Worm (Caenorhabditis elegans) whole organism, L3 larva: Measurements from ENCODE around the gene srh-28.

Experiments
- R02D3.7 ChIP-seq: fragments of 150-350 bp; optimal IDR thresholded peaks from 2 replicates; lab custom pipeline; 2014; ENCODE audit warnings: missing biosample characterization, missing genetic modification characterization
- ZK546.5 ChIP-seq: sonication (generic microtip); optimal IDR thresholded peaks from 2 replicates; lab custom pipeline; 2017; ENCODE audit warnings: missing biosample characterization, missing genetic modification characterization
- aly-2 ChIP-seq: fragments of 150-350 bp; optimal IDR thresholded peaks from 2 replicates; lab custom pipeline; 2014; ENCODE audit warnings: missing biosample characterization, missing genetic modification characterization
- ama-1 ChIP-seq: fragments of 150-350 bp; optimal IDR thresholded peaks from 2 replicates; lab custom pipeline; 2018
- ceh-16 ChIP-seq: sonication (generic microtip); optimal IDR thresholded peaks from 2 replicates; lab custom pipeline; 2017; ENCODE audit warnings: missing biosample characterization, missing genetic modification characterization
- ceh-28 ChIP-seq: fragments of 150-350 bp; optimal IDR thresholded peaks from 2 replicates; lab custom pipeline; 2014; ENCODE audit warnings: missing biosample characterization, missing genetic modification reagents, missing genetic modification characterization
- ceh-82 ChIP-seq: fragments of 150-350 bp; optimal IDR thresholded peaks from 2 replicates; lab custom pipeline; 2014; ENCODE audit warnings: missing biosample characterization, missing genetic modification characterization
- daf-12 ChIP-seq: fragments of 150-350 bp; optimal IDR thresholded peaks from 2 replicates; lab custom pipeline; 2014; ENCODE audit warnings: missing biosample characterization, missing genetic modification reagents, missing genetic modification characterization
- egl-27 ChIP-seq: sonication (generic microtip); optimal IDR thresholded peaks from 4 replicates; lab custom pipeline; 2017; ENCODE audit warnings: missing biosample characterization, missing genetic modification reagents, missing genetic modification characterization
- elt-1 ChIP-seq: fragments of 150-350 bp; optimal IDR thresholded peaks from 2 replicates; lab custom pipeline; 2014; ENCODE audit warnings: missing biosample characterization, missing genetic modification characterization
- elt-2 ChIP-seq: sonication (generic microtip); optimal IDR thresholded peaks from 2 replicates; lab custom pipeline; 2016; ENCODE audit warnings: missing genetic modification reagents, mild to moderate bottlenecking, missing genetic modification characterization, missing compliant biosample characterization
- elt-3 ChIP-seq, 3 experiments: fragments of 150-350 bp in 1 of 3; sonication (generic microtip) in 2 of 3; optimal IDR thresholded peaks; 2 replicates in 2 of 3; 4 replicates in 1 of 3; lab custom pipeline; 2014 to 2017; ENCODE audit warnings: missing biosample characterization in 3 of 3, missing genetic modification characterization in 3 of 3
- eor-1 ChIP-seq, 2 experiments: fragments of 150-350 bp; optimal IDR thresholded peaks; 2 replicates each; lab custom pipeline; 2014 to 2018; ENCODE audit warnings: missing biosample characterization in 2 of 2, missing genetic modification characterization in 2 of 2
- fkh-10 ChIP-seq: sonication (generic microtip); optimal IDR thresholded peaks from 2 replicates; lab custom pipeline; 2017; ENCODE audit warnings: missing biosample characterization, missing genetic modification reagents, missing genetic modification characterization
- fos-1 ChIP-seq: fragments of 150-350 bp; optimal IDR thresholded peaks from 2 replicates; lab custom pipeline; 2014; ENCODE audit warnings: missing biosample characterization, missing genetic modification characterization
- hmg-11 ChIP-seq: sonication (generic microtip); optimal IDR thresholded peaks from 2 replicates; lab custom pipeline; 2016; ENCODE audit warnings: missing genetic modification characterization, missing compliant biosample characterization
- jun-1 ChIP-seq: fragments of 150-350 bp; optimal IDR thresholded peaks from 2 replicates; lab custom pipeline; 2014; ENCODE audit warnings: missing biosample characterization, missing genetic modification reagents, missing genetic modification characterization
- lin-15B ChIP-seq: fragments of 150-350 bp; optimal IDR thresholded peaks from 2 replicates; lab custom pipeline; 2014; ENCODE audit warnings: missing biosample characterization, missing genetic modification characterization
- lin-39 ChIP-seq: fragments of 150-350 bp; optimal IDR thresholded peaks from 2 replicates; lab custom pipeline; 2018; ENCODE audit warnings: missing biosample characterization, missing genetic modification reagents, missing genetic modification characterization
- mdl-1 ChIP-seq: fragments of 150-350 bp; optimal IDR thresholded peaks from 2 replicates; lab custom pipeline; 2014; ENCODE audit warnings: missing biosample characterization, missing genetic modification characterization
- mml-1 ChIP-seq: fragments of 150-350 bp; sonication (generic microtip); optimal IDR thresholded peaks from 3 replicates; lab custom pipeline; 2014; ENCODE audit warnings: missing biosample characterization, missing genetic modification characterization
- nhr-11 ChIP-seq: fragments of 150-350 bp; optimal IDR thresholded peaks from 2 replicates; lab custom pipeline; 2014; ENCODE audit warnings: missing biosample characterization, missing genetic modification characterization
- nhr-12 ChIP-seq: fragments of 150-350 bp; optimal IDR thresholded peaks from 2 replicates; lab custom pipeline; 2014; ENCODE audit warnings: missing biosample characterization, missing genetic modification characterization
- nhr-237 ChIP-seq: fragments of 150-350 bp; optimal IDR thresholded peaks from 2 replicates; lab custom pipeline; 2014; ENCODE audit warnings: missing biosample characterization, missing genetic modification characterization
- nhr-25 ChIP-seq: sonication (generic microtip); optimal IDR thresholded peaks from 2 replicates; lab custom pipeline; 2017; ENCODE audit warnings: missing biosample characterization, missing genetic modification characterization
- nhr-28 ChIP-seq: fragments of 150-350 bp; optimal IDR thresholded peaks from 2 replicates; lab custom pipeline; 2014; ENCODE audit warnings: missing biosample characterization, missing genetic modification characterization
- nhr-43 ChIP-seq: sonication (generic microtip); optimal IDR thresholded peaks from 2 replicates; lab custom pipeline; 2016; ENCODE audit warnings: mild to moderate bottlenecking, missing genetic modification characterization, missing compliant biosample characterization; ENCODE audit not compliant: poor library complexity, severe bottlenecking
- nhr-67 ChIP-seq: fragments of 150-350 bp; optimal IDR thresholded peaks from 2 replicates; lab custom pipeline; 2014; ENCODE audit warnings: missing biosample characterization, missing genetic modification characterization
- nhr-77 ChIP-seq: fragments of 150-350 bp; optimal IDR thresholded peaks from 2 replicates; lab custom pipeline; 2014; ENCODE audit warnings: missing biosample characterization, missing genetic modification characterization
- pha-4 ChIP-seq: fragments of 150-350 bp; optimal IDR thresholded peaks from 2 replicates; lab custom pipeline; 2014; ENCODE audit warnings: missing biosample characterization, missing genetic modification reagents, missing genetic modification characterization
- pqm-1 ChIP-seq: fragments of 150-350 bp; optimal IDR thresholded peaks from 2 replicates; lab custom pipeline; 2017; ENCODE audit warnings: missing biosample characterization, missing genetic modification characterization, inconsistent platforms
- sea-2 ChIP-seq: fragments of 150-350 bp; sonication (generic microtip); optimal IDR thresholded peaks from 4 replicates; lab custom pipeline; 2014; ENCODE audit warnings: missing biosample characterization, missing genetic modification reagents, missing genetic modification characterization
- skn-1 ChIP-seq: fragments of 150-350 bp; optimal IDR thresholded peaks from 2 replicates; lab custom pipeline; 2014; ENCODE audit warnings: missing biosample characterization, missing genetic modification characterization
- snpc-4 ChIP-seq: fragments of 150-350 bp; optimal IDR thresholded peaks from 2 replicates; lab custom pipeline; 2014; ENCODE audit warnings: missing biosample characterization, missing genetic modification characterization
- tbx-2 ChIP-seq: sonication (generic microtip); optimal IDR thresholded peaks from 2 replicates; lab custom pipeline; 2016; ENCODE audit warnings: mild to moderate bottlenecking, missing genetic modification characterization, missing compliant biosample characterization
- unc-62 ChIP-seq: fragments of 150-350 bp; sonication (generic microtip); optimal IDR thresholded peaks from 4 replicates; lab custom pipeline; 2014; ENCODE audit warnings: missing biosample characterization, missing genetic modification reagents, missing genetic modification characterization
- zag-1 ChIP-seq: fragments of 150-350 bp; optimal IDR thresholded peaks from 2 replicates; lab custom pipeline; 2014; ENCODE audit warnings: missing biosample characterization, missing genetic modification characterization
- ztf-11 ChIP-seq: fragments of 150-350 bp; optimal IDR thresholded peaks from 2 replicates; lab custom pipeline; 2014; ENCODE audit warnings: missing biosample characterization, missing genetic modification characterization

The srh-28 gene

ce11 chrV:6813862-6814261 is 38.3 kb upstream of the srh-28 start:
- no peak for TF ChIP-seq ceh-16 (tag; lab: Kevin White, UChicago)
- no peak for TF ChIP-seq nhr-28 (tag; lab: Kevin White, UChicago)
- TF ChIP-seq sea-2 (GFP tag; lab: Kevin White, UChicago): no peak
- TF ChIP-seq ceh-28 (tag; lab: Kevin White, UChicago): no peak
- no peak for TF ChIP-seq pqm-1 (tag; lab: Kevin White, UChicago)
- no peak for TF ChIP-seq jun-1 (tag; lab: Kevin White, UChicago)
- TF ChIP-seq daf-12: no peak
- TF ChIP-seq elt-1 (tag; lab: Kevin White, UChicago): no peak
- TF ChIP-seq hmg-11: no peak
- TF ChIP-seq, all 47 proteins: peak for 0

DNA sequence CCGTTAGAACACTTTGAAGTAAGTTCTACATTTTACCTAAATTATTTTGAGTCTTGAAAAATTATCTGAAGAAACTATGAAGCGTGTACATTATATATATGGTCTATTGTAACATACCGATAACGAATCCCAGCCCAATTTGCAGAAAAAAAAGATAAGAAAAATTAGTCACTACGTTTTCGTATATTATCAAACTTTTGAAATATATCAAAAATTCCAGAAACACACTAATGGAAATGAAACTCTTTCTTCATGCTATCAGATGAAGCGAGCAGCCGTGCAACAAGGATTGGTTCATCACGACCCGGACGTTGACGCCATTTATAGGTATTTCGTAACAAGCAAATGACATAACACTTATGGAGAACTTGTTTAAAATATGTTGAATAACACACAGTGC is 36.3 kb upstream of the srh-28 start:
- TF ChIP-seq nhr-28 (tag; lab: Kevin White, UChicago) (no peak), elt-1 (tag; lab: Kevin White, UChicago) (no peak), pqm-1 (tag; lab: Kevin White, UChicago) (peak; percentile 77), elt-2 (tag; lab: Kevin White, UChicago) (peak; percentile 77)

ce11 chrV:6810091-6810490 is 34.5 kb upstream of the srh-28 start:
- TF ChIP-seq ceh-16 (tag; lab: Kevin White, UChicago) (no peak), nhr-237 (tag; lab: Kevin White, UChicago) (no peak), elt-1 (tag; lab: Kevin White, UChicago) (no peak), ama-1 (lab: Kevin White, UChicago) (no peak), pha-4 (peak; percentile 11), ceh-28 (tag; lab: Kevin White, UChicago) (no peak), unc-62 (GFP tag; lab: Kevin White, UChicago) (no peak), jun-1 (tag; lab: Kevin White, UChicago) (no peak), snpc-4 (no peak), zag-1 (tag; lab: Kevin White, UChicago) (no peak), lin-39 (tag; lab: Kevin White, UChicago) (no peak), nhr-67 (tag; lab: Kevin White, UChicago) (no peak), nhr-25 (tag; lab: Kevin White, UChicago) (no peak), R02D3.7 (tag; lab: Kevin White, UChicago) (no peak), pqm-1 (tag; lab: Kevin White, UChicago) (peak; percentile 21), daf-12 (no peak), skn-1 (no peak), lin-15B (tag; lab: Kevin White, UChicago) (no peak), hmg-11 (no peak), elt-2 (tag; lab: Kevin White, UChicago) (peak; percentile 54), mdl-1 (tag; lab: Kevin White, UChicago) (no peak)

- TF ChIP-seq elt-3 (tag; optimal IDR thresholded peaks at IDR 0.05; lab: Kevin White, UChicago) (no peak), nhr-12 (tag; lab: Kevin White, UChicago) (no peak), tbx-2 (tag; lab: Kevin White, UChicago) (no peak), R02D3.7 (tag; lab: Kevin White, UChicago) (no peak), nhr-43 (tag; lab: Kevin White, UChicago) (no peak), nhr-25 (tag; lab: Kevin White, UChicago) (no peak), lin-15B (tag; lab: Kevin White, UChicago) (no peak), elt-2 (tag; lab: Kevin White, UChicago) (no peak), jun-1 (tag; lab: Kevin White, UChicago) (no peak)
Observed at ce11 chrV:6808962-6809361, 33.4 kb upstream of the srh-28 start, which contains the start of gene dmsr-16. dmsr-16 (minus strand) TSS chrV:6809062.

ce11 chrV:6806340-6806739 is 30.7 kb upstream of the srh-28 start, which contains the start of gene dmsr-12:
dmsr-12 (minus strand) TSS chrV:6806440.
- no peak for TF ChIP-seq lin-15B (tag; lab: Kevin White, UChicago)
- TF ChIP-seq nhr-11 (tag; lab: Kevin White, UChicago): no peak
- no peak for TF ChIP-seq aly-2
- TF ChIP-seq ceh-82 (tag; lab: Kevin White, UChicago): no peak
- TF ChIP-seq eor-1 (tag; optimal IDR thresholded peaks at IDR 0.05; lab: Kevin White, UChicago): no peak
- no peak for TF ChIP-seq elt-3 (tag; optimal IDR thresholded peaks at IDR 0.05; lab: Kevin White, UChicago)
- TF ChIP-seq nhr-77 (tag; lab: Kevin White, UChicago): no peak
- no peak for TF ChIP-seq R02D3.7 (tag; lab: Kevin White, UChicago)
- no peak for TF ChIP-seq jun-1 (tag; lab: Kevin White, UChicago)
- TF ChIP-seq ZK546.5: no peak
- no peak for TF ChIP-seq pqm-1 (tag; lab: Kevin White, UChicago)
- no peak for TF ChIP-seq ztf-11 (tag; lab: Kevin White, UChicago)
- no peak for TF ChIP-seq egl-27 (tag; lab: Kevin White, UChicago)
- TF ChIP-seq nhr-43 (tag; lab: Kevin White, UChicago): no peak
- no peak for TF ChIP-seq fkh-10
- no peak for TF ChIP-seq zag-1 (tag; lab: Kevin White, UChicago)
- TF ChIP-seq mml-1 (tag; lab: Kevin White, UChicago): no peak
- no peak for TF ChIP-seq daf-12
- TF ChIP-seq sea-2 (GFP tag; lab: Kevin White, UChicago): no peak
- no peak for TF ChIP-seq fos-1 (tag; lab: Kevin White, UChicago)
